Worm (Caenorhabditis elegans): ENCODE measurements around the gene clec-216.
A peak's percentile ranks its signal among the peaks of the same experiment; 100 is the strongest.

The clec-216 gene

ce11 chrV:7980993-7981595 lies 28.3 kb upstream of the clec-216 start, which contains the start of gene F26D11.1:
Gene F26D11.1 (plus strand): TSS chrV:7981545.
- no peak for TF ChIP-seq ceh-36 (tag; optimal IDR thresholded peaks at IDR 0.05)
- no peak for TF ChIP-seq tra-4 (tag; optimal IDR thresholded peaks at IDR 0.05)
- TF ChIP-seq scrt-1 (GFP tag; IDR thresholded peaks at IDR 0.05): no peak
- no peak for TF ChIP-seq ceh-13 (GFP tag; optimal IDR thresholded peaks at IDR 0.05)

ce11 chrV:7980370-7980987 lies 27.7 kb upstream of the clec-216 start:
- TF ChIP-seq ets-7 (tag; optimal IDR thresholded peaks at IDR 0.05) (no peak), flt-1 (GFP tag; IDR thresholded peaks at IDR 0.05) (no peak), sea-1 (GFP tag; conservative IDR thresholded peaks at IDR 0.05) (no peak), ama-1 (optimal IDR thresholded peaks at IDR 0.05) (no peak), tbx-37 (GFP tag; conservative IDR thresholded peaks at IDR 0.05) (no peak), pes-1 (GFP tag; IDR thresholded peaks at IDR 0.05) (no peak), hmbx-1 (tag; optimal IDR thresholded peaks at IDR 0.05) (no peak)

DNA sequence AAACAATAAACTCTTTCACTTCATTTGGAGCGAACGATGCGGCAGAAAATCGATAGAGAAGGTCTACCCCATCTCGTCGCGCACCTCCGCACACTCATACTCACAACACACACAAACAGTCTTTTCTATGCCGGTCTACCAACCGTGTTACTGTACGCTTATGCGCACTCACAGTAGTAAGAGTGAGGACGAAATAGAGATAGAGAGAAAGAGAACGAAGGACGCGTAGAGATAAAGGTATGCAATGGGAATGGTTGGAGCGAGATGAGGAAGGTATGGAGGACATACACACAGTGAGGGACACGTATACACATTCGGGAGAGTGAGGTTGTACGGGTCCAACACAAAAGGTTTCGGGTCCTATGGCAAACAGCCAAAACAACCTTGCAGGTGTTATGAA lies 26.0 kb upstream of the clec-216 start:
- TF ChIP-seq tra-4 (tag; optimal IDR thresholded peaks at IDR 0.05) (no peak), ama-1 (optimal IDR thresholded peaks at IDR 0.05) (no peak), B0310.2 (tag; optimal IDR thresholded peaks at IDR 0.05) (peak; percentile 74), hnd-1 (tag; optimal IDR thresholded peaks at IDR 0.05) (no peak), flt-1 (GFP tag; IDR thresholded peaks at IDR 0.05) (no peak), sea-1 (GFP tag; conservative IDR thresholded peaks at IDR 0.05) (peak; percentile 40; the same call in 1 of the 2 replicates), ceh-13 (GFP tag; optimal IDR thresholded peaks at IDR 0.05) (no peak), ets-7 (tag; optimal IDR thresholded peaks at IDR 0.05) (no peak), aly-1 (tag; optimal IDR thresholded peaks at IDR 0.05) (no peak), F13C5.2 (tag; optimal IDR thresholded peaks at IDR 0.05) (peak; percentile 38), pes-1 (GFP tag; IDR thresholded peaks at IDR 0.05) (no peak), tbx-37 (GFP tag; conservative IDR thresholded peaks at IDR 0.05) (no peak), hmg-4 (GFP tag; optimal IDR thresholded peaks at IDR 0.05) (peak; percentile 87), tbx-11 (GFP tag; IDR thresholded peaks at IDR 0.05) (no peak), hmbx-1 (tag; optimal IDR thresholded peaks at IDR 0.05) (no peak), ceh-36 (tag; optimal IDR thresholded peaks at IDR 0.05) (peak; percentile 17), scrt-1 (GFP tag; IDR thresholded peaks at IDR 0.05) (no peak)

DNA sequence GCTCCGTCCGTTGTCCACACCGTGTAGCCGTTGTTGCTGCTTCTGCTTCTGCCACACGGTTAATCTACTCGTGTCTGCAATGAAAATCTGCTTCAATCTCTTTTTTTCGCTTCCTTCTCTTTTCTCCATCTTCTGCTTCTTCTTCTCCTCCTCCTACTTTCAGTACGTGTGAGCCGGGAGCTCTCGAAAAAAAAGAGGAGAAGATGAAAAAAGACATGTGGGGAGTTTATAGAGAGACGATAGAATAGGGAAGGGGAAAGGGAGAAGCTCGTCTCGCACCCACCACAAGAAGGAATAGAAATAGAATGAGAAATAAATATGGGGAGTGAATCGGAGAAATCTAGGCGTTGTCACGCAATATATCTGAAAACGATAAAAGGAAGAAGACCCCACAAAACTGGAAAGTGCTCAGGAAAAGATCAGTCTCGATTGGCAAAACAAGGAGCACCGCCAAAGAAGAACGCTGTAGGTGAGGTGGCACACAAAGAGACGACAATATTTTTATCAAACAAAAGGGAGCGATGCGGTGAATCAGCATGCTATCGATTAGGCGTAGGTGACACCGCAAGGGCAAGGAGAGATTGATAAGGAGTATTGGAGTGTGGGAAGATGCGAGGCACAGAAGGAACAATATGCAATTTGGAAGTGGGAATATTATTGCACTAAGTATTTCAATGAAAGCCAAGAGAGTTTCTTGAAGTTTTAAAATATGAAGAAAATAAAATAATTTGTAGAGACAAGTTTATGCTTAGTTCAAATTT lies 25.1 kb upstream of the clec-216 start, which contains the start of gene let-413:
Gene let-413 (minus strand): TSS at position 76 of the 761 bp plus-strand sequence.
- TF ChIP-seq hnd-1 (tag; optimal IDR thresholded peaks at IDR 0.05): no peak
- peak; percentile 21 for TF ChIP-seq aly-1 (tag; optimal IDR thresholded peaks at IDR 0.05)

DNA sequence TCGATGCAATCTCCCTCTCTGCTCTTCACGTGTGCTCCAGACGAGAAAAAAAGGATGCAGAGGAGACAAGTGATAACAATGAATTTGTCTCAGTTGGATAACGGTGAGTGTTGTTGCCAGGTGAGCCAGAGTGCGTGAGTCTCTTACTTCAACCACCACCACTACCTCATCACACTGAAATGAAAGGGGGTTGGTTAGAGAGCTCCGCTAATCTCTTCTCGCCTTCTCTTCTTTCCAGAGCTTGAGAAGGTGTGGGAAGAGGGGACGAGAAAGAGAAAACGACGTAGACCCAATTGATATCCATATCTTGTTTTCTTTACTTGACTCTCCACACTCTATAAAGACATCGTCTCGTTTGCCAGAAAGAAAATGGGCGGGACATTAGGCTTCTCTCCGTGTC lies 18.6 kb upstream of the clec-216 start:
- no peak for TF ChIP-seq ceh-13 (GFP tag; optimal IDR thresholded peaks at IDR 0.05)
- TF ChIP-seq pes-1 (GFP tag; IDR thresholded peaks at IDR 0.05): no peak

DNA sequence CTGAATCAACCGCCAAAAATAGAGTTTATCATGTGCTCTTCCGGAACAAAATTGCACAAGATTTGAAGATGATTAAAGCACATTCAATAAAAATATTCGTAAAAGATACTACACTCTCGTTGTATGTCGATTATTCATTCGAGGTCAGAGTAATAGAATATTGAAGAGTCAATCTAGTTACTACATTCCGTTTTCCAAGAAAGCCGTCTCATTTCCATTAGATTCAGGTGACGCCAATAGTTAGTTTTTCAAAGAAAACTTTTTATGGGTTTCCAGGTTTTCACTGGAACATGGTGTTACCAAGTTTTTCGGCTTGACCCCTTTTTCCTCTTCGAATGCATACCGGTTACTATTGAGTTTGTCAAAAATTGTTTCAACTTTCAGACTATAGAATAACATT lies 17.8 kb upstream of the clec-216 start:
- TF ChIP-seq pes-1 (GFP tag; IDR thresholded peaks at IDR 0.05): no peak
- no peak for TF ChIP-seq F13C5.2 (tag; optimal IDR thresholded peaks at IDR 0.05)
- no peak for TF ChIP-seq B0310.2 (tag; optimal IDR thresholded peaks at IDR 0.05)
- TF ChIP-seq ama-1 (optimal IDR thresholded peaks at IDR 0.05): no peak
- no peak for TF ChIP-seq flt-1 (GFP tag; IDR thresholded peaks at IDR 0.05)
- TF ChIP-seq aly-1 (tag; optimal IDR thresholded peaks at IDR 0.05): no peak
- no peak for TF ChIP-seq sea-1 (GFP tag; conservative IDR thresholded peaks at IDR 0.05)
- TF ChIP-seq tbx-37 (GFP tag; conservative IDR thresholded peaks at IDR 0.05): no peak
- no peak for TF ChIP-seq tra-4 (tag; optimal IDR thresholded peaks at IDR 0.05)
- no peak for TF ChIP-seq hmbx-1 (tag; optimal IDR thresholded peaks at IDR 0.05)
- TF ChIP-seq ceh-36 (tag; optimal IDR thresholded peaks at IDR 0.05): no peak
- TF ChIP-seq hmg-4 (GFP tag; optimal IDR thresholded peaks at IDR 0.05): no peak
- no peak for TF ChIP-seq ceh-13 (GFP tag; optimal IDR thresholded peaks at IDR 0.05)
- no peak for TF ChIP-seq ets-7 (tag; optimal IDR thresholded peaks at IDR 0.05)
- TF ChIP-seq scrt-1 (GFP tag; IDR thresholded peaks at IDR 0.05): no peak
- TF ChIP-seq tbx-11 (GFP tag; IDR thresholded peaks at IDR 0.05): no peak
- TF ChIP-seq hnd-1 (tag; optimal IDR thresholded peaks at IDR 0.05): no peak

- TF ChIP-seq hnd-1 (tag; optimal IDR thresholded peaks at IDR 0.05) (no peak), ets-7 (tag; optimal IDR thresholded peaks at IDR 0.05) (no peak)
These were observed 16.4 kb upstream of the clec-216 start, which contains the start of gene che-7 for ce11 chrV:7969107-7969506. Gene che-7 (minus strand): TSS chrV:7969207.

DNA sequence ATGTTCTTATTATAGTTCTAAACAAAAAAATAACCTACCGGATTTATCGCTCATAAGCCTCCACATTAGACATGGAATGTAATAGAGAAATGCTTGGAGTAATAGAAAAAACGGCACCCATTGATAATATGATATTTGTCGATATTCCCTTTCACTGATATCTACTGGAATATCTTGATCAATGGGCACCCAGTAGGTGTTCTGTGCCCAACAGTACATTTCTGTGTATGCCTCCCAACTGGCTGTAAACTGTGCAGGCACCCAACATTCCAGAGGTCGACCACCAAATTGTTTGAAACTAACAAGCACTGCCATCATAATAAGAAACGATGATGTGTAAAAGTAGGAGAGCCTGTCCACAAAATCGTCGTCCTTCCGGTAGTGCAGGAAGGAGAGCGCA lies 11.7 kb upstream of the clec-216 start:
- no peak for TF ChIP-seq flt-1 (GFP tag; IDR thresholded peaks at IDR 0.05)
- TF ChIP-seq tbx-37 (GFP tag; conservative IDR thresholded peaks at IDR 0.05): no peak
- TF ChIP-seq F13C5.2 (tag; optimal IDR thresholded peaks at IDR 0.05): no peak
- no peak for TF ChIP-seq ets-7 (tag; optimal IDR thresholded peaks at IDR 0.05)
- no peak for TF ChIP-seq hmg-4 (GFP tag; optimal IDR thresholded peaks at IDR 0.05)
- TF ChIP-seq tra-4 (tag; optimal IDR thresholded peaks at IDR 0.05): no peak
- TF ChIP-seq ceh-13 (GFP tag; optimal IDR thresholded peaks at IDR 0.05): no peak
